Worm (Caenorhabditis elegans): ENCODE measurements around the gene cyk-7.

DNA sequence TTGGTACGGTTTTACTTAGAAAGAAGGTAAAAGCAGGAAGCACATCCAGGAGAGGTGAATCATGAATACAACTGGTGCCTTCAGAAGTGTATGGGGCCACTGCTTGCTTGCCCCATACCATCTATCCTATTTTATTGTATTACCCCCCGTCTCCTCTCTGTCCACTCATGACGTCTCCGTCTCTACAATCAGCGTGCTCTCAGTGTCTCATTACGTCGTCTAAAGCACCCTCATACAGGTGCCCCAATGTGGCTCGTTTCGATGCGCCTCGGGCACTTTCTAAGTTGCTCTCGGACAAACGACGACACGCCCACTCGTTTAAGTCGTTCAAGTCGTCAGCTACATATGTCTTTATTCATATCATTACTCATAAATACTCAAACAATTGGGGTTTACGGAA lies 28.8 kb upstream of the cyk-7 start:
- TF ChIP-seq sox-4 (tag; optimal IDR thresholded peaks at IDR 0.05) (no peak), ama-1 (optimal IDR thresholded peaks at IDR 0.05) (no peak), ahr-1 (tag; optimal IDR thresholded peaks at IDR 0.05) (no peak), pha-4 (tag; optimal IDR thresholded peaks at IDR 0.05) (no peak)

Data from whole organism, late embryonic.